Worm (Caenorhabditis elegans) whole organism, L4 larva: ENCODE data around the gene fbxa-152.

Source experiments
- F37D6.2 ChIP-seq: sonication (generic microtip); optimal IDR thresholded peaks from 2 replicates; lab custom pipeline; 2016; ENCODE audit warnings: mild to moderate bottlenecking, missing genetic modification characterization, missing compliant biosample characterization
- ZK546.5 ChIP-seq, 2 experiments: sonication (generic microtip); optimal IDR thresholded peaks; 2 replicates each; lab custom pipeline; 2017; ENCODE audit warnings: missing biosample characterization in 2 of 2, missing genetic modification characterization in 2 of 2
- aly-2 ChIP-seq: sonication (generic microtip); optimal IDR thresholded peaks from 2 replicates; lab custom pipeline; 2018; ENCODE audit warnings: missing biosample characterization, missing genetic modification characterization
- ceh-82 ChIP-seq: sonication (generic microtip); optimal IDR thresholded peaks from 2 replicates; lab custom pipeline; 2017; ENCODE audit warnings: missing biosample characterization, missing genetic modification characterization
- egl-27 ChIP-seq: sonication (generic microtip); optimal IDR thresholded peaks from 3 replicates; lab custom pipeline; 2017; ENCODE audit warnings: missing biosample characterization, missing genetic modification reagents, missing genetic modification characterization
- lim-7 ChIP-seq: fragments of 200-800 bp; sonication (Bioruptor generic); IDR thresholded peaks from 2 replicates; pipeline ENCODE4 v1.3.6; 2022; ENCODE audit warnings: missing genetic modification characterization, missing compliant biosample characterization
- lin-13 ChIP-seq: fragments of 150-350 bp; optimal IDR thresholded peaks from 2 replicates; lab custom pipeline; 2014; ENCODE audit warnings: missing biosample characterization, missing genetic modification reagents, missing genetic modification characterization
- lsy-2 ChIP-seq, 2 experiments: fragments of 150-350 bp in 1 of 2; sonication (generic microtip) in 1 of 2; optimal IDR thresholded peaks; 2 replicates each; lab custom pipeline; 2014 to 2017; ENCODE audit warnings: missing biosample characterization in 2 of 2, missing genetic modification characterization in 2 of 2
- mes-2 ChIP-seq: sonication (generic microtip); optimal IDR thresholded peaks from 2 replicates; lab custom pipeline; 2016; ENCODE audit warnings: missing genotype, mild to moderate bottlenecking, missing genetic modification characterization, missing compliant biosample characterization; ENCODE audit not compliant: poor library complexity, severe bottlenecking
- nhr-10 ChIP-seq: fragments of 150-350 bp; optimal IDR thresholded peaks from 2 replicates; lab custom pipeline; 2014; ENCODE audit warnings: missing biosample characterization, missing genetic modification characterization
- nhr-77 ChIP-seq: fragments of 150-350 bp; optimal IDR thresholded peaks from 2 replicates; lab custom pipeline; 2014; ENCODE audit warnings: missing biosample characterization, missing genetic modification characterization
- pqm-1 ChIP-seq: sonication (generic microtip); optimal IDR thresholded peaks from 2 replicates; lab custom pipeline; 2017; ENCODE audit warnings: missing biosample characterization, missing genetic modification characterization
- skn-1 ChIP-seq: fragments of 150-350 bp; optimal IDR thresholded peaks from 2 replicates; lab custom pipeline; 2014; ENCODE audit warnings: missing biosample characterization, missing genetic modification characterization
- unc-62 ChIP-seq, 3 experiments: fragments of 150-350 bp in 1 of 3; sonication (generic microtip); optimal IDR thresholded peaks in 2 of 3; peaks in 1 of 3; 1 replicate in 1 of 3; 2 replicates in 2 of 3; lab custom pipeline; 2014 to 2017; ENCODE audit warnings: missing biosample characterization in 3 of 3, missing genetic modification characterization in 3 of 3, missing genetic modification reagents in 3 of 3, missing genotype in 1 of 3

DNA sequence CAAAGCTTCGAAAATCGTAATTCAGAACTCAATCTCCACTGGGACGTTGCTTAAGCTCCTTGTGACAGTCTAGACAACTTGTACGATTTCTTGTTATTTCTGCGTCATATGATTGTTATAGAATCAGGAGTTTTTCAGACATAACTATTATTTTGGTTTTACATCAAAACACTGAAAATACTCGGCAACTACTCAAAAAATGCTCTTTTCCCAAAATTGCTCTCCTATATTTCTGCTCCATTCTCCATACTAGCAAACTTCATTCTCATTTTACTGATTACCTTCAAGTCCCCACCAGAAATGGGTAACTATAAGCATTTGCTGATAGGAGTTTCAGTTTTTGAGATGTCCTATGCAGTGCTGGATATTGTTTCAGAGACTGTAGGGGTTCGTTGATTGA, 19.4 kb upstream of the fbxa-152 start, which contains the start of gene C55A1.1:
- TF ChIP-seq lin-13 (GFP tag; lab: Kevin White, UChicago) (no peak), ZK546.5 (tag; optimal IDR thresholded peaks at IDR 0.05; lab: Kevin White, UChicago) (no peak), lim-7 (GFP tag; lab: Robert Waterston, UW) (no peak), mes-2 (tag; lab: Kevin White, UChicago) (no peak), lsy-2 (tag; optimal IDR thresholded peaks at IDR 0.05; lab: Kevin White, UChicago) (no peak), F37D6.2 (tag; lab: Kevin White, UChicago) (no peak), nhr-77 (tag; lab: Kevin White, UChicago) (no peak), unc-62 (GFP tag; optimal IDR thresholded peaks at IDR 0.05 in 1 of 2; lab: Kevin White, UChicago) (no peak), unc-62 (tag; optimal IDR thresholded peaks at IDR 0.05; lab: Kevin White, UChicago) (no peak), skn-1 (tag; lab: Kevin White, UChicago) (no peak), aly-2 (tag; lab: Kevin White, UChicago) (no peak), egl-27 (tag; lab: Kevin White, UChicago) (no peak), pqm-1 (no peak), ceh-82 (tag; lab: Kevin White, UChicago) (no peak), nhr-10 (tag; lab: Kevin White, UChicago) (no peak)
